Worm (Caenorhabditis elegans): ENCODE results near the gene F45E1.4.

DNA sequence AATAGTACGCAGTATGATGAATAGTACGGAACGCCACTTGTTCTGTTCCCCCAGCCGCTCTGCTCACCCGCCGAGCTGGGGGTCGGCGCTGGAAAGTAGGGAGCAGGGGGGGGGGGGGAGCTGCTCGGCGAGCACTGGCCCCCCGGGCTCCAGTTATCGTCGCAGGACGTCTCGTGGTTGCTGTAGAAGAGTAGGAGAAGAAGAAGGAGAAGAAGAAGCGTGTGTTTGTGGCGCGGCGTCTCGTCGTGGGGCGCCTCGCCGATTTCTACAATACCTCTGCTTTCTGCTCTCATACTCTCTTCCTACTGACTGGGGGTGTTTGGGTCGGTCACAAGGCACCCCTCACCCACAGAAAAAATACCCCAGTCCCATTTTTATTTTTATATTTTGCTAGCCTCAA is 31.5 kb downstream of the F45E1.4 start:
- TF ChIP-seq ceh-24 (tag; optimal IDR thresholded peaks at IDR 0.05) (no peak), nfya-1 (tag; optimal IDR thresholded peaks at IDR 0.05) (no peak)

Measured in whole organism, late embryonic.